Worm (Caenorhabditis elegans) whole organism, early embryonic: ENCODE results near the gene spc-1.

Source experiments
- aly-1 ChIP-seq: sonication (generic microtip); optimal IDR thresholded peaks from 2 replicates; lab custom pipeline; 2016; ENCODE audit warnings: missing genetic modification characterization, missing compliant biosample characterization
- flt-1 ChIP-seq: fragments of 200-800 bp; sonication (Bioruptor generic); IDR thresholded peaks from 2 replicates; pipeline ENCODE4 v1.3.6; 2022; ENCODE audit warnings: missing genetic modification characterization, missing compliant biosample characterization

- TF ChIP-seq flt-1 (GFP tag; lab: Robert Waterston, UW) (no peak), aly-1 (peak; percentile 80)
Measured at ce11 chrX:3127626-3128142, 805 bp upstream of the spc-1 start.
